Worm (Caenorhabditis elegans) whole organism, young adult: ENCODE results near the gene W03F8.4.

Source experiments
- B0336.3 ChIP-seq: fragments of 200-800 bp; sonication (Bioruptor generic); IDR thresholded peaks from 2 replicates; pipeline ENCODE4 v1.3.6; 2022; ENCODE audit warnings: missing genetic modification characterization, missing compliant biosample characterization
- F39B2.1 ChIP-seq: fragments of 200-800 bp; sonication (Bioruptor generic); IDR thresholded peaks from 2 replicates; pipeline ENCODE4 v1.3.6; 2022; ENCODE audit warnings: missing genetic modification reagents, missing genetic modification characterization, missing compliant biosample characterization
- F57C9.4 ChIP-seq: sonication (generic microtip); optimal IDR thresholded peaks from 2 replicates; lab custom pipeline; 2017; ENCODE audit warnings: mild to moderate bottlenecking, missing genetic modification characterization, missing compliant biosample characterization
- aptf-2 ChIP-seq: fragments of 200-800 bp; sonication (Bioruptor generic); conservative IDR thresholded peaks from 2 replicates; pipeline ENCODE4 v1.3.6; 2022; ENCODE audit warnings: missing genetic modification reagents, missing genetic modification characterization, missing compliant biosample characterization
- ceh-91 ChIP-seq: fragments of 200-800 bp; sonication (Bioruptor generic); IDR thresholded peaks from 2 replicates; pipeline ENCODE4 v1.3.6; 2022; ENCODE audit warnings: missing genetic modification reagents, missing genetic modification characterization, missing compliant biosample characterization
- ets-4 ChIP-seq: fragments of 200-800 bp; sonication (Bioruptor generic); optimal IDR thresholded peaks from 2 replicates; lab custom pipeline; 2018; ENCODE audit warnings: mild to moderate bottlenecking, missing genetic modification characterization, missing compliant biosample characterization
- fkh-3 ChIP-seq: sonication (generic microtip); optimal IDR thresholded peaks from 2 replicates; lab custom pipeline; 2016; ENCODE audit warnings: mild to moderate bottlenecking, missing genetic modification characterization, missing compliant biosample characterization
- him-1 ChIP-seq: sonication (generic microtip); optimal IDR thresholded peaks from 2 replicates; lab custom pipeline; 2016; ENCODE audit warnings: missing genotype, missing genetic modification reagents, missing genetic modification characterization, missing compliant biosample characterization
- snpc-4 ChIP-seq, 5 experiments: fragments of 150-350 bp in 1 of 5; sonication (generic microtip) in 4 of 5; optimal IDR thresholded peaks; 2 replicates each; lab custom pipeline; 2014 to 2018; ENCODE audit warnings: missing genetic modification characterization in 5 of 5, missing biosample characterization in 3 of 5, antibody characterized with exemption in 2 of 5, mild to moderate bottlenecking in 2 of 5, missing compliant biosample characterization in 2 of 5, missing genotype in 2 of 5, moderate library complexity in 2 of 5, missing genetic modification reagents in 1 of 5
- unc-130 ChIP-seq: sonication (generic microtip); optimal IDR thresholded peaks from 2 replicates; lab custom pipeline; 2016; ENCODE audit warnings: missing genetic modification reagents, missing genetic modification characterization, missing compliant biosample characterization
- unc-62 ChIP-seq: fragments of 150-350 bp; optimal IDR thresholded peaks from 2 replicates; lab custom pipeline; 2014; ENCODE audit warnings: missing biosample characterization, missing genetic modification reagents, missing genetic modification characterization
- zim-3 ChIP-seq: sonication (generic microtip); optimal IDR thresholded peaks from 2 replicates; lab custom pipeline; 2017; ENCODE audit warnings: mild to moderate bottlenecking, missing genetic modification characterization, moderate library complexity, missing compliant biosample characterization

DNA sequence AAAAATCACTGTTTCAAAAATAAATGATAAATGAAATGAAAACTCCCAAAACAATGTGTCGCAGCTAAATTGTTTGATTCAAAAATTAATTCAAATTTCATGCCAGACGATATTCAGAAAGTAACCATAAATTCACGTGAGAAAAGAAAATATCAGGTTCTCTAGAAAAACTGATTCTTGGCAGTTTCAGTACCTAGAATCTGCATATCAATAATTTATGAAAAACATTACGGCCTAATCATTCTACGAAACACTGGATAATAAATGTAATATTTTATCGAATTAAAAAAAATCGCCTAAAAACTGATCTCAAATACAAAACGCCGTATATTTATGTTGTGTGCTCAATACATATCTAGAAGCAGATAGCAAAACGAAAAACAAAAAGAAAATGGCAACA is 16.9 kb downstream of the W03F8.4 start:
- no peak for TF ChIP-seq unc-62
- no peak for TF ChIP-seq unc-130 (GFP tag; lab: Kevin White, UChicago)
- no peak for TF ChIP-seq ceh-91 (GFP tag; lab: Robert Waterston, UW)
- TF ChIP-seq F57C9.4 (tag; lab: Kevin White, UChicago), result no peak
- TF ChIP-seq zim-3, result no peak
- no peak for TF ChIP-seq snpc-4 (GFP tag; optimal IDR thresholded peaks at IDR 0.05; lab: Kevin White, UChicago)
- TF ChIP-seq snpc-4 (tag; optimal IDR thresholded peaks at IDR 0.05; lab: Kevin White, UChicago), result no peak
- TF ChIP-seq him-1 (tag; lab: Kevin White, UChicago), result no peak
- no peak for TF ChIP-seq fkh-3 (tag; lab: Kevin White, UChicago)
- no peak for TF ChIP-seq F39B2.1 (GFP tag; lab: Robert Waterston, UW)
- no peak for TF ChIP-seq ets-4
- TF ChIP-seq aptf-2, result no peak
- TF ChIP-seq B0336.3 (GFP tag; lab: Robert Waterston, UW), result no peak
